Worm (Caenorhabditis elegans): ENCODE measurements around the gene vps-11.

The vps-11 gene

ce11 chrII:10796194-10796593 lies 2.9 kb upstream of the vps-11 start, which contains the start of gene set-14:
set-14 (minus strand) TSS chrII:10796294.
- TF ChIP-seq pes-1 (GFP tag; IDR thresholded peaks at IDR 0.05), result no peak
- TF ChIP-seq scrt-1 (GFP tag; IDR thresholded peaks at IDR 0.05), result no peak
- no peak for TF ChIP-seq ceh-36 (tag; optimal IDR thresholded peaks at IDR 0.05)
- TF ChIP-seq sea-1 (GFP tag; conservative IDR thresholded peaks at IDR 0.05), result no peak
- TF ChIP-seq hnd-1 (tag; optimal IDR thresholded peaks at IDR 0.05), result no peak
- TF ChIP-seq tbx-11 (GFP tag; IDR thresholded peaks at IDR 0.05), result no peak
- TF ChIP-seq F13C5.2 (tag; optimal IDR thresholded peaks at IDR 0.05), result no peak
- no peak for TF ChIP-seq flt-1 (GFP tag; IDR thresholded peaks at IDR 0.05)

DNA sequence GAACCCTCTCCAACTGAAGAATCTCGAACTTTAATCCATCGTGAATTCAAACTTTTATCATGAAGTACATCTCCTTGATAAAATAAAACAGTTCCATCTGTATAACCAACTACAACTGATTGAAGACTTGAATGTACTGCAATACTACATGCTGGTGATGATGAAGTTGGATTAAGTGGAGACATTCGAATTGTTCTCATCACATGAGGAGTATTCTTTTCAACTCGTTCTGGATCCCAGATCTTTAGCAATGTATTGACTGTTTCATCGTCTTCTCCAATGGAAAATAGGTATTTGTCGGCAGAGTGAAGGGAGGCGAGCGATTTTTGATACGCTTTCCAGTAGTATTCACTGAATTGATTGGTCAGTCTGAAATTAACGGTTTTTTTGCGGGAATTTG lies 682 bp downstream of the vps-11 start:
- no peak for TF ChIP-seq B0310.2 (tag; optimal IDR thresholded peaks at IDR 0.05)
- no peak for TF ChIP-seq hmbx-1 (tag; optimal IDR thresholded peaks at IDR 0.05)
- no peak for TF ChIP-seq ceh-13 (GFP tag; optimal IDR thresholded peaks at IDR 0.05)
- TF ChIP-seq pes-1 (GFP tag; IDR thresholded peaks at IDR 0.05), result no peak
- TF ChIP-seq tbx-11 (GFP tag; IDR thresholded peaks at IDR 0.05), result no peak
- TF ChIP-seq flt-1 (GFP tag; IDR thresholded peaks at IDR 0.05), result no peak
- no peak for TF ChIP-seq ama-1 (optimal IDR thresholded peaks at IDR 0.05)
- no peak for TF ChIP-seq tbx-37 (GFP tag; conservative IDR thresholded peaks at IDR 0.05)
- TF ChIP-seq hnd-1 (tag; optimal IDR thresholded peaks at IDR 0.05), result no peak
- TF ChIP-seq ceh-36 (tag; optimal IDR thresholded peaks at IDR 0.05), result no peak
- no peak for TF ChIP-seq ets-7 (tag; optimal IDR thresholded peaks at IDR 0.05)
- no peak for TF ChIP-seq sea-1 (GFP tag; conservative IDR thresholded peaks at IDR 0.05)

- TF ChIP-seq hmbx-1 (tag; optimal IDR thresholded peaks at IDR 0.05) (no peak), hnd-1 (tag; optimal IDR thresholded peaks at IDR 0.05) (no peak), pes-1 (GFP tag; IDR thresholded peaks at IDR 0.05) (0 out of 2 replicates have a peak, but pooled peaks have one; percentile 5), ceh-13 (GFP tag; optimal IDR thresholded peaks at IDR 0.05) (no peak), F13C5.2 (tag; optimal IDR thresholded peaks at IDR 0.05) (no peak), B0310.2 (tag; optimal IDR thresholded peaks at IDR 0.05) (no peak), tbx-37 (GFP tag; conservative IDR thresholded peaks at IDR 0.05) (no peak), sea-1 (GFP tag; conservative IDR thresholded peaks at IDR 0.05) (no peak), flt-1 (GFP tag; IDR thresholded peaks at IDR 0.05) (no peak), tbx-11 (GFP tag; IDR thresholded peaks at IDR 0.05) (no peak), ets-7 (tag; optimal IDR thresholded peaks at IDR 0.05) (no peak), scrt-1 (GFP tag; IDR thresholded peaks at IDR 0.05) (no peak), ceh-36 (tag; optimal IDR thresholded peaks at IDR 0.05) (no peak), ama-1 (optimal IDR thresholded peaks at IDR 0.05) (peak; percentile 87)
These were observed 6.1 kb downstream of the vps-11 start, which contains the start of gene tag-209 for ce11 chrII:10787240-10787639. tag-209 (plus strand) TSS chrII:10787312.

- TF ChIP-seq flt-1 (GFP tag; IDR thresholded peaks at IDR 0.05) (0 out of 2 replicates have a peak, but pooled peaks have one; percentile 12), F13C5.2 (tag; optimal IDR thresholded peaks at IDR 0.05) (no peak), ets-7 (tag; optimal IDR thresholded peaks at IDR 0.05) (no peak), pes-1 (GFP tag; IDR thresholded peaks at IDR 0.05) (no peak), ama-1 (optimal IDR thresholded peaks at IDR 0.05) (no peak)
These were observed 8.4 kb downstream of the vps-11 start, which contains the start of gene cdl-1 for ce11 chrII:10784780-10785463. cdl-1 (plus strand) TSS chrII:10785452.

- no peak for TF ChIP-seq flt-1 (GFP tag; IDR thresholded peaks at IDR 0.05)
- TF ChIP-seq ets-7 (tag; optimal IDR thresholded peaks at IDR 0.05), result no peak
- no peak for TF ChIP-seq tra-4 (tag; optimal IDR thresholded peaks at IDR 0.05)
- TF ChIP-seq ama-1 (optimal IDR thresholded peaks at IDR 0.05), result no peak
- no peak for TF ChIP-seq F13C5.2 (tag; optimal IDR thresholded peaks at IDR 0.05)
- TF ChIP-seq ceh-36 (tag; optimal IDR thresholded peaks at IDR 0.05), result no peak
- no peak for TF ChIP-seq hmg-4 (GFP tag; optimal IDR thresholded peaks at IDR 0.05)
- TF ChIP-seq aly-1 (tag; optimal IDR thresholded peaks at IDR 0.05), result no peak
These were observed 9.0 kb downstream of the vps-11 start for ce11 chrII:10784248-10784647.

ce11 chrII:10783201-10783962 lies 9.9 kb downstream of the vps-11 start, which contains the start of gene ect-2:
ect-2 (minus strand) TSS chrII:10783962.
- no peak for TF ChIP-seq flt-1 (GFP tag; IDR thresholded peaks at IDR 0.05)
- no peak for TF ChIP-seq ama-1 (optimal IDR thresholded peaks at IDR 0.05)
- TF ChIP-seq scrt-1 (GFP tag; IDR thresholded peaks at IDR 0.05), result no peak
- no peak for TF ChIP-seq ceh-36 (tag; optimal IDR thresholded peaks at IDR 0.05)
- TF ChIP-seq hnd-1 (tag; optimal IDR thresholded peaks at IDR 0.05), result no peak
- no peak for TF ChIP-seq ets-7 (tag; optimal IDR thresholded peaks at IDR 0.05)
- no peak for TF ChIP-seq tbx-11 (GFP tag; IDR thresholded peaks at IDR 0.05)
- no peak for TF ChIP-seq ceh-13 (GFP tag; optimal IDR thresholded peaks at IDR 0.05)
- no peak for TF ChIP-seq tbx-37 (GFP tag; conservative IDR thresholded peaks at IDR 0.05)
- no peak for TF ChIP-seq sea-1 (GFP tag; conservative IDR thresholded peaks at IDR 0.05)
- TF ChIP-seq F13C5.2 (tag; optimal IDR thresholded peaks at IDR 0.05), result no peak
- no peak for TF ChIP-seq tra-4 (tag; optimal IDR thresholded peaks at IDR 0.05)
- TF ChIP-seq aly-1 (tag; optimal IDR thresholded peaks at IDR 0.05), result no peak
- no peak for TF ChIP-seq hmbx-1 (tag; optimal IDR thresholded peaks at IDR 0.05)
- TF ChIP-seq B0310.2 (tag; optimal IDR thresholded peaks at IDR 0.05), result no peak
- no peak for TF ChIP-seq pes-1 (GFP tag; IDR thresholded peaks at IDR 0.05)
- TF ChIP-seq hmg-4 (GFP tag; optimal IDR thresholded peaks at IDR 0.05), result no peak

DNA sequence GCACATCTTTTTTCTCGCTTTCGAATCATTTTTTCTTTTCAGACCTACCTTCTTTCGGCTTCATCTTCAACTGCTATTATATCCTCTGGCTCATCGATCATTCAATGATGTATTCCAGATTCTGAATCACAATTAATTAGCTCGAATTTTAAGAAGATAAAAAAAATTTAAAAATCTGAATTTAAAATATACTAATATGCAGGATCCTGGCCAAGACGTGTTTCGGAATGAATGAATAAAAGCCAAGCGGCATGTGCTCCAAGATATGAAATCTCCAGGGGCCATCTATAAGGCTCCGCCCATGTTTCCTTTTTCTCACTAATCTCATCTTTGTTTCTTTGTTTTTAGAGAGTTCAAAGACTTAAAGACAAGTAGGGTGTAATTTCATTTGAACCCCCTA lies 15.3 kb downstream of the vps-11 start, which contains the start of gene mpz-1:
mpz-1 (minus strand) TSS at position 101 of the 400 bp plus-strand sequence.
- no peak for TF ChIP-seq sea-1 (GFP tag; conservative IDR thresholded peaks at IDR 0.05)
- TF ChIP-seq ets-7 (tag; optimal IDR thresholded peaks at IDR 0.05), result no peak
- TF ChIP-seq ama-1 (optimal IDR thresholded peaks at IDR 0.05), result no peak
- no peak for TF ChIP-seq scrt-1 (GFP tag; IDR thresholded peaks at IDR 0.05)
- TF ChIP-seq tbx-11 (GFP tag; IDR thresholded peaks at IDR 0.05), result no peak
- TF ChIP-seq hmbx-1 (tag; optimal IDR thresholded peaks at IDR 0.05), result no peak
- TF ChIP-seq tra-4 (tag; optimal IDR thresholded peaks at IDR 0.05), result no peak
- no peak for TF ChIP-seq aly-1 (tag; optimal IDR thresholded peaks at IDR 0.05)
- TF ChIP-seq ceh-36 (tag; optimal IDR thresholded peaks at IDR 0.05), result no peak
- no peak for TF ChIP-seq F13C5.2 (tag; optimal IDR thresholded peaks at IDR 0.05)
- no peak for TF ChIP-seq B0310.2 (tag; optimal IDR thresholded peaks at IDR 0.05)
- TF ChIP-seq tbx-37 (GFP tag; conservative IDR thresholded peaks at IDR 0.05), result no peak
- TF ChIP-seq pes-1 (GFP tag; IDR thresholded peaks at IDR 0.05), result no peak

Data from whole organism, early embryonic.